Worm (Caenorhabditis elegans): Measurements from ENCODE around the gene T10B10.8.

- TF ChIP-seq nhr-76 (tag; optimal IDR thresholded peaks at IDR 0.05) (no peak), nfya-1 (tag; optimal IDR thresholded peaks at IDR 0.05; ENCODE audit: insufficient read depth) (no peak), nhr-67 (tag; optimal IDR thresholded peaks at IDR 0.05) (no peak), ceh-16 (tag; optimal IDR thresholded peaks at IDR 0.05) (no peak), fkh-2 (tag; optimal IDR thresholded peaks at IDR 0.05) (no peak), egl-27 (tag; optimal IDR thresholded peaks at IDR 0.05) (no peak), mdl-1 (tag; optimal IDR thresholded peaks at IDR 0.05) (no peak), hmg-11 (tag; optimal IDR thresholded peaks at IDR 0.05) (no peak), fos-1 (tag; optimal IDR thresholded peaks at IDR 0.05) (no peak), snpc-4 (tag; optimal IDR thresholded peaks at IDR 0.05) (no peak), R02D3.7 (tag; optimal IDR thresholded peaks at IDR 0.05) (no peak)
These were observed 17.2 kb downstream of the T10B10.8 start for ce11 chrX:15148831-15149230.
